Worm (Caenorhabditis elegans) whole organism, late embryonic: Measurements from ENCODE around the gene abf-6.

Experiments used
- ama-1 ChIP-seq: fragments of 150-350 bp; optimal IDR thresholded peaks from 2 replicates; lab custom pipeline; 2014
- dve-1 ChIP-seq: sonication (generic microtip); optimal IDR thresholded peaks from 2 replicates; lab custom pipeline; 2017; ENCODE audit warnings: antibody characterized with exemption, mild to moderate bottlenecking, missing genetic modification characterization, missing compliant biosample characterization
- fax-1 ChIP-seq: sonication (generic microtip); optimal IDR thresholded peaks from 2 replicates; lab custom pipeline; 2016; ENCODE audit warnings: missing genotype, missing genetic modification characterization, missing compliant biosample characterization
- fkh-6 ChIP-seq: sonication (generic microtip); optimal IDR thresholded peaks from 2 replicates; lab custom pipeline; 2016; ENCODE audit warnings: missing genetic modification characterization, missing compliant biosample characterization
- pha-4 ChIP-seq: fragments of 150-350 bp; optimal IDR thresholded peaks from 2 replicates; lab custom pipeline; 2018; ENCODE audit warnings: missing biosample characterization, missing genetic modification reagents, missing genetic modification characterization
- sox-4 ChIP-seq: sonication (generic microtip); optimal IDR thresholded peaks from 2 replicates; lab custom pipeline; 2017; ENCODE audit warnings: mild to moderate bottlenecking, missing genetic modification characterization, inconsistent platforms, missing compliant biosample characterization
- unc-86 ChIP-seq: sonication (generic microtip); optimal IDR thresholded peaks from 2 replicates; lab custom pipeline; 2016; ENCODE audit warnings: missing genetic modification characterization, missing compliant biosample characterization
- zip-5 ChIP-seq: sonication (generic microtip); optimal IDR thresholded peaks from 2 replicates; lab custom pipeline; 2016; ENCODE audit warnings: missing genetic modification characterization, missing compliant biosample characterization

- TF ChIP-seq ama-1 (lab: Kevin White, UChicago) = no peak
- TF ChIP-seq sox-4 (tag; lab: Kevin White, UChicago) = no peak
- TF ChIP-seq unc-86 (tag; lab: Kevin White, UChicago) = no peak
- no peak for TF ChIP-seq zip-5
- TF ChIP-seq fkh-6 (tag; lab: Kevin White, UChicago) = no peak
- no peak for TF ChIP-seq fax-1
- no peak for TF ChIP-seq pha-4 (tag; lab: Kevin White, UChicago)
- no peak for TF ChIP-seq dve-1
These were observed 843 bp upstream of the abf-6 start for ce11 chrX:12793075-12793474.
